Worm (Caenorhabditis elegans) whole organism, L4/young adult: ENCODE measurements around the gene isw-1.

Experiments used
- W03F9.2 ChIP-seq: fragments of 150-350 bp; optimal IDR thresholded peaks from 2 replicates; lab custom pipeline; 2014; ENCODE audit warnings: missing biosample characterization, missing genetic modification characterization
- dao-5 ChIP-seq: sonication (generic microtip); optimal IDR thresholded peaks from 2 replicates; lab custom pipeline; 2016; ENCODE audit warnings: missing genotype, missing genetic modification characterization, moderate library complexity, missing compliant biosample characterization
- him-1 ChIP-seq: sonication (generic microtip); optimal IDR thresholded peaks from 2 replicates; lab custom pipeline; 2016; ENCODE audit warnings: missing genotype, missing genetic modification reagents, missing genetic modification characterization, missing compliant biosample characterization

ce11 chrIII:6746668-6747067 is 36.8 kb upstream of the isw-1 start:
- TF ChIP-seq him-1 (tag; lab: Kevin White, UChicago) (no peak), dao-5 (tag; lab: Kevin White, UChicago) (no peak), W03F9.2 (tag; lab: Kevin White, UChicago) (no peak)
